Fruit fly (Drosophila melanogaster): ENCODE data around the gene Aduk.
A peak's percentile ranks its signal among the peaks of the same experiment; 100 is the strongest.

Gene Aduk

DNA sequence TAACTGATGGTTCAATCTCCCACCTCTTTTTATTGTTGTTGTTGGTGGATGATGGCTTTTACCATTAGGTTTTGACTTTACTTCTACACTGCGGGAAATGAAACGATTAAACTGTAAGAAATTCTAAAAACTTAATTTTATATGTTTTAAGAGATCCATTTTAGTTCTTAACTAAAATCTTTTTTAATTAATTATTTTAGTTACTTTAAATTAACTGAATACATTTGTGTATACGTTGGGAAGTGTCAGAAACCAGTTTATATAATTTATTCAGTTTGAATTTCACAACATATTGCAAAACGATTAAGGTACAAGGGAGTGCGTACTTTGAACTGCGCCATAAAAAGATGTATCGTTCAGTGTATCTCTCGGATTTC lies 18.8 kb upstream of the Aduk start (continued):
- peak; percentile 22 for TF ChIP-seq tx (GFP tag; optimal IDR thresholded peaks at IDR 0.05)
- peak; percentile 65 for TF ChIP-seq croc (GFP tag; conservative IDR thresholded peaks at IDR 0.05)
- peak; percentile 84 for TF ChIP-seq Hr3 (GFP tag; optimal IDR thresholded peaks at IDR 0.05)
- no peak for TF ChIP-seq CG1024 (GFP tag; IDR thresholded peaks at IDR 0.05)
- no peak for TF ChIP-seq CG8765 (GFP tag; IDR thresholded peaks at IDR 0.05)
- TF ChIP-seq TFAM (GFP tag; optimal IDR thresholded peaks at IDR 0.05): no peak
- TF ChIP-seq odd (GFP tag; optimal IDR thresholded peaks at IDR 0.05): peak; percentile 87
- TF ChIP-seq CG12769 (tag; optimal IDR thresholded peaks at IDR 0.05): no peak
- TF ChIP-seq CG11247 (GFP tag; IDR thresholded peaks at IDR 0.05): no peak
- TF ChIP-seq cato (GFP tag; optimal IDR thresholded peaks at IDR 0.05; ENCODE audit: borderline replicate concordance): peak; percentile 75
- no peak for TF ChIP-seq CG30431 (GFP tag; optimal IDR thresholded peaks at IDR 0.05)
- TF ChIP-seq dmrt99B (tag; optimal IDR thresholded peaks at IDR 0.05): peak; percentile 94
- TF ChIP-seq lola (GFP tag; optimal IDR thresholded peaks at IDR 0.05): peak in 1 of 3 experiments; percentile 89
- TF ChIP-seq CG6683 (GFP tag; optimal IDR thresholded peaks at IDR 0.05): peak; percentile 63
- peak; percentile 79 for TF ChIP-seq tin (GFP tag; optimal IDR thresholded peaks at IDR 0.05)
- peak; percentile 92 for TF ChIP-seq CG4424 (GFP tag; optimal IDR thresholded peaks at IDR 0.05)
- no peak for TF ChIP-seq E2f2 (GFP tag; IDR thresholded peaks at IDR 0.05)
- TF ChIP-seq ssp (GFP tag; IDR thresholded peaks at IDR 0.05): no peak
- no peak for TF ChIP-seq CG14050 (GFP tag; IDR thresholded peaks at IDR 0.05)
- TF ChIP-seq CG33213 (GFP tag; optimal IDR thresholded peaks at IDR 0.05): peak; percentile 6
- peak; percentile 54 for TF ChIP-seq CG12219 (GFP tag; optimal IDR thresholded peaks at IDR 0.05)
- TF ChIP-seq HmgD (GFP tag; optimal IDR thresholded peaks at IDR 0.05): no peak
- TF ChIP-seq CG7357 (GFP tag; IDR thresholded peaks at IDR 0.05): peak; percentile 79
- no peak for TF ChIP-seq CG4404 (GFP tag; IDR thresholded peaks at IDR 0.05)
- no peak for TF ChIP-seq CG13287 (GFP tag; IDR thresholded peaks at IDR 0.05; ENCODE audit: partially characterized antibody)
- TF ChIP-seq ham (GFP tag; IDR thresholded peaks at IDR 0.05): no peak
- TF ChIP-seq CG6791 (GFP tag; IDR thresholded peaks at IDR 0.05; ENCODE audit: partially characterized antibody): no peak
- TF ChIP-seq CG2889 (GFP tag; IDR thresholded peaks at IDR 0.05): no peak
- TF ChIP-seq CG17612 (GFP tag; IDR thresholded peaks at IDR 0.05): no peak
- no peak for TF ChIP-seq Doc2 (GFP tag; IDR thresholded peaks at IDR 0.05)
- peak; percentile 55 for TF ChIP-seq Hand (GFP tag; optimal IDR thresholded peaks at IDR 0.05)

DNA sequence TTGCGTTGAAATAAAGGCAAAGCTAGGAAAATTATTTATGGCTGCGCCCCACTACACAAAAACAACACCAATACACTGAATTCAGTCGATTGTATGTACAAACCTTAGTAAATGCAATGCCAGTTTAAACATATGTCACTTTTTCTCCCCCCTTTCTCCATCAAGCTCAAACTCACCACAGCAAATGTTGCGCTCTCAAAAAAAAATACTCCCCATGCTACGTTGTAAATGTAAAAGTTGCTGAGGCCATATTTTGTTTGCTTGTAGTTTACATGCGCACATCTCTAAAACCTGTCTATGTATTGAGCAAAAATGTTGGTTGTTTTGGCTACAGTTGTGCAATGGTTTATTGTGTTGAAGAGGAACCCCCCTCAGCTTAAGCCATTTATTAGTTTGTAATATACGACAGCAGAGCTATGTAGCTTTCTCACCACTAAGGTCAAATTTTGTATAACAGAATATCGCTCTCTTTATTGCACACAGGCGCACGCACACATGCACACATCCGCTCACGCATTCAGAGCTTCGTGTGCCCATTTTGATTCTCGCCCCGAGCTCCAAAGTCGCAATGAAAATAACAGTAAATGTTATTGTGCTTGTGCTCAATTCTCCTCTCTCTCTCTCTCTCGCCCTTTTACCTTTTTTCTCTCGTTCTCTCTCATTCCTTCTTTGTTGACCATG lies 18.2 kb upstream of the Aduk start:
- no peak for TF ChIP-seq CG11247 (GFP tag; IDR thresholded peaks at IDR 0.05)
- TF ChIP-seq CG13624 (GFP tag; optimal IDR thresholded peaks at IDR 0.05): no peak
- TF ChIP-seq unpg (GFP tag; optimal IDR thresholded peaks at IDR 0.05): peak; percentile 8
- TF ChIP-seq Camta (GFP tag; optimal IDR thresholded peaks at IDR 0.05): no peak
- TF ChIP-seq CG30431 (GFP tag; optimal IDR thresholded peaks at IDR 0.05): no peak
- TF ChIP-seq cg (GFP tag; optimal IDR thresholded peaks at IDR 0.05): peak; percentile 91
- peak; percentile 68 for TF ChIP-seq CG12769 (tag; optimal IDR thresholded peaks at IDR 0.05)
- TF ChIP-seq CG14710 (tag; optimal IDR thresholded peaks at IDR 0.05): no peak
- no peak for TF ChIP-seq NC2α (GFP tag; optimal IDR thresholded peaks at IDR 0.05)
- no peak for TF ChIP-seq NK7.1 (GFP tag; optimal IDR thresholded peaks at IDR 0.05)
- no peak for TF ChIP-seq CG7987 (GFP tag; optimal IDR thresholded peaks at IDR 0.05)
- TF ChIP-seq Stat92E (GFP tag; optimal IDR thresholded peaks at IDR 0.05): peak in 1 of 3 experiments; percentile 84
- TF ChIP-seq ci (GFP tag; IDR thresholded peaks at IDR 0.05): no peak
- peak; percentile 29 for TF ChIP-seq CG15601 (tag; optimal IDR thresholded peaks at IDR 0.05)
- no peak for TF ChIP-seq CG11560 (tag; IDR thresholded peaks at IDR 0.05)
- TF ChIP-seq CG7556 (GFP tag; optimal IDR thresholded peaks at IDR 0.05): no peak
- no peak for TF ChIP-seq CG2712 (tag; optimal IDR thresholded peaks at IDR 0.05)
- TF ChIP-seq kni (GFP tag; optimal IDR thresholded peaks at IDR 0.05): peak; percentile 97
- no peak for TF ChIP-seq CG3281 (GFP tag; optimal IDR thresholded peaks at IDR 0.05)
- no peak for TF ChIP-seq sc (optimal IDR thresholded peaks at IDR 0.05)
- TF ChIP-seq sc (GFP tag; optimal IDR thresholded peaks at IDR 0.05): no peak
- no peak for TF ChIP-seq Lhr (GFP tag; optimal IDR thresholded peaks at IDR 0.05)
- TF ChIP-seq pros (GFP tag; optimal IDR thresholded peaks at IDR 0.05): peak; percentile 20

Data from whole organism, embryonic.